Worm (Caenorhabditis elegans) whole organism, young adult: ENCODE data around the gene W09C2.7.

Experiments used
- B0019.2 ChIP-seq: fragments of 200-800 bp; sonication (Bioruptor generic); conservative IDR thresholded peaks from 2 replicates; pipeline ENCODE4 v1.3.6; 2022; ENCODE audit warnings: missing genetic modification reagents, missing genetic modification characterization, missing compliant biosample characterization
- F33H1.4 ChIP-seq: fragments of 200-800 bp; sonication (Bioruptor generic); IDR thresholded peaks from 2 replicates; pipeline ENCODE4 v1.3.6; 2022; ENCODE audit warnings: missing genetic modification reagents, missing genetic modification characterization, missing compliant biosample characterization
- F49E8.2 ChIP-seq: sonication (generic microtip); optimal IDR thresholded peaks from 3 replicates; lab custom pipeline; 2017; ENCODE audit warnings: missing genetic modification characterization, mild to moderate bottlenecking, missing compliant biosample characterization, antibody characterized with exemption, moderate library complexity; ENCODE audit not compliant: insufficient read depth
- F52B5.7 ChIP-seq: sonication (generic microtip); optimal IDR thresholded peaks from 2 replicates; lab custom pipeline; 2016; ENCODE audit warnings: mild to moderate bottlenecking, missing genetic modification characterization, missing compliant biosample characterization
- F55B11.4 ChIP-seq: sonication (generic microtip); optimal IDR thresholded peaks from 2 replicates; lab custom pipeline; 2016; ENCODE audit warnings: missing compliant biosample characterization, missing genetic modification characterization, borderline replicate concordance; ENCODE audit not compliant: insufficient read depth
- F57C9.4 ChIP-seq: sonication (generic microtip); optimal IDR thresholded peaks from 2 replicates; lab custom pipeline; 2017; ENCODE audit warnings: mild to moderate bottlenecking, missing genetic modification characterization, missing compliant biosample characterization
- T07F8.4 ChIP-seq: sonication (generic microtip); optimal IDR thresholded peaks from 2 replicates; lab custom pipeline; 2016; ENCODE audit warnings: mild to moderate bottlenecking, missing genetic modification characterization, moderate library complexity, missing compliant biosample characterization
- Y53F4B.3 ChIP-seq: fragments of 200-800 bp; sonication (Bioruptor generic); IDR thresholded peaks from 2 replicates; pipeline ENCODE4 v1.3.6; 2022; ENCODE audit warnings: missing genetic modification reagents, missing genetic modification characterization, missing compliant biosample characterization
- Y56A3A.18 ChIP-seq: fragments of 200-800 bp; sonication (Bioruptor generic); IDR thresholded peaks from 2 replicates; pipeline ENCODE4 v1.3.6; 2022; ENCODE audit warnings: missing genetic modification reagents, missing genetic modification characterization, missing compliant biosample characterization
- Y67H2A.10 ChIP-seq: fragments of 200-800 bp; sonication (Bioruptor generic); conservative IDR thresholded peaks from 2 replicates; pipeline ENCODE4 v1.3.6; 2022; ENCODE audit warnings: missing genetic modification reagents, missing genetic modification characterization, missing compliant biosample characterization
- atf-7 ChIP-seq: sonication (generic microtip); optimal IDR thresholded peaks from 2 replicates; lab custom pipeline; 2017; ENCODE audit warnings: mild to moderate bottlenecking, missing genetic modification characterization, missing compliant biosample characterization
- ceh-100 ChIP-seq: fragments of 200-800 bp; sonication (Bioruptor generic); IDR thresholded peaks from 2 replicates; pipeline ENCODE4 v1.3.6; 2022; ENCODE audit warnings: missing genetic modification reagents, missing genetic modification characterization, missing compliant biosample characterization
- ceh-40 ChIP-seq: fragments of 200-800 bp; sonication (Bioruptor generic); IDR thresholded peaks from 2 replicates; pipeline ENCODE4 v1.3.6; 2022; ENCODE audit warnings: missing genetic modification characterization, missing compliant biosample characterization
- die-1 ChIP-seq: sonication (generic microtip); optimal IDR thresholded peaks from 2 replicates; lab custom pipeline; 2016; ENCODE audit warnings: missing genotype, mild to moderate bottlenecking, missing genetic modification characterization, missing compliant biosample characterization
- dox-1 ChIP-seq: fragments of 200-800 bp; sonication (Bioruptor generic); IDR thresholded peaks from 2 replicates; pipeline ENCODE4 v1.3.6; 2022; ENCODE audit warnings: missing genetic modification reagents, missing genetic modification characterization, missing compliant biosample characterization
- efl-1 ChIP-seq: fragments of 150-350 bp; optimal IDR thresholded peaks from 2 replicates; lab custom pipeline; 2014; ENCODE audit warnings: missing biosample characterization, missing genetic modification reagents, missing genetic modification characterization
- egl-18 ChIP-seq: fragments of 200-800 bp; sonication (Bioruptor generic); IDR thresholded peaks from 2 replicates; pipeline ENCODE4 v1.3.6; 2022; ENCODE audit warnings: missing genetic modification reagents, missing genetic modification characterization, missing compliant biosample characterization
- fkh-3 ChIP-seq: sonication (generic microtip); optimal IDR thresholded peaks from 2 replicates; lab custom pipeline; 2016; ENCODE audit warnings: mild to moderate bottlenecking, missing genetic modification characterization, missing compliant biosample characterization
- gei-17 ChIP-seq: fragments of 200-800 bp; sonication (Bioruptor generic); optimal IDR thresholded peaks from 2 replicates; lab custom pipeline; 2018; ENCODE audit warnings: mild to moderate bottlenecking, missing genetic modification characterization, missing compliant biosample characterization
- hmg-20 ChIP-seq: fragments of 200-800 bp; sonication (Bioruptor generic); IDR thresholded peaks from 2 replicates; pipeline ENCODE4 v1.3.6; 2022; ENCODE audit warnings: missing genetic modification reagents, missing genetic modification characterization, missing compliant biosample characterization
- hrde-1 ChIP-seq: sonication (generic microtip); optimal IDR thresholded peaks from 2 replicates; lab custom pipeline; 2016; ENCODE audit warnings: missing genetic modification characterization, mild to moderate bottlenecking, missing compliant biosample characterization, moderate library complexity, missing genotype, missing genetic modification reagents, borderline replicate concordance
- let-607 ChIP-seq, 2 experiments: fragments of 200-800 bp in 1 of 2; sonication (Bioruptor generic) in 1 of 2; sonication (generic microtip) in 1 of 2; optimal IDR thresholded peaks; 2 replicates each; lab custom pipeline; 2016 to 2018; ENCODE audit warnings: mild to moderate bottlenecking in 2 of 2, missing compliant biosample characterization in 2 of 2, missing genetic modification characterization in 2 of 2, moderate library complexity in 2 of 2, missing genotype in 1 of 2
- lsl-1 ChIP-seq: fragments of 200-800 bp; sonication (Bioruptor generic); optimal IDR thresholded peaks from 2 replicates; lab custom pipeline; 2018; ENCODE audit warnings: mild to moderate bottlenecking, missing genetic modification characterization, moderate library complexity, missing compliant biosample characterization
- madf-10 ChIP-seq: sonication (generic microtip); optimal IDR thresholded peaks from 2 replicates; lab custom pipeline; 2016; ENCODE audit warnings: mild to moderate bottlenecking, missing genetic modification characterization, missing compliant biosample characterization
- madf-3 ChIP-seq: fragments of 200-800 bp; sonication (Bioruptor generic); IDR thresholded peaks from 2 replicates; pipeline ENCODE4 v1.3.6; 2022; ENCODE audit warnings: missing genetic modification reagents, missing genetic modification characterization, missing compliant biosample characterization
- madf-8 ChIP-seq: fragments of 200-800 bp; sonication (Bioruptor generic); conservative IDR thresholded peaks from 2 replicates; pipeline ENCODE4 v1.3.6; 2022; ENCODE audit warnings: missing genetic modification reagents, missing genetic modification characterization, missing compliant biosample characterization
- mxl-1 ChIP-seq: sonication (generic microtip); optimal IDR thresholded peaks from 2 replicates; lab custom pipeline; 2016; ENCODE audit warnings: missing genetic modification characterization, missing compliant biosample characterization
- pha-4 ChIP-seq: fragments of 150-350 bp; sonication (generic microtip); optimal IDR thresholded peaks from 2 replicates; lab custom pipeline; 2014; ENCODE audit warnings: missing biosample characterization, missing genetic modification reagents, missing genetic modification characterization
- rec-8 ChIP-seq, 2 experiments: sonication (generic microtip); optimal IDR thresholded peaks; 2 replicates each; lab custom pipeline; 2016; ENCODE audit warnings: mild to moderate bottlenecking in 2 of 2, missing genetic modification characterization in 2 of 2, missing genetic modification reagents in 2 of 2, missing genotype in 2 of 2, missing biosample characterization in 1 of 2, missing compliant biosample characterization in 1 of 2, moderate library complexity in 1 of 2
- sdz-38 ChIP-seq: sonication (generic microtip); optimal IDR thresholded peaks from 2 replicates; lab custom pipeline; 2016; ENCODE audit warnings: missing genotype, missing genetic modification characterization, missing compliant biosample characterization
- sptf-2 ChIP-seq: fragments of 200-800 bp; sonication (Bioruptor generic); optimal IDR thresholded peaks from 2 replicates; lab custom pipeline; 2018; ENCODE audit warnings: mild to moderate bottlenecking, missing genetic modification characterization, missing compliant biosample characterization
- tbp1 ChIP-seq: fragments of 200-800 bp; sonication (Bioruptor generic); optimal IDR thresholded peaks from 2 replicates; lab custom pipeline; 2018; ENCODE audit warnings: mild to moderate bottlenecking, missing genetic modification characterization, missing compliant biosample characterization
- tbx-9 ChIP-seq: sonication (generic microtip); optimal IDR thresholded peaks from 2 replicates; lab custom pipeline; 2016; ENCODE audit warnings: borderline replicate concordance, missing genetic modification characterization, inconsistent platforms, missing compliant biosample characterization
- unc-62 ChIP-seq: fragments of 150-350 bp; optimal IDR thresholded peaks from 2 replicates; lab custom pipeline; 2014; ENCODE audit warnings: missing biosample characterization, missing genetic modification reagents, missing genetic modification characterization
- zim-3 ChIP-seq: sonication (generic microtip); optimal IDR thresholded peaks from 2 replicates; lab custom pipeline; 2017; ENCODE audit warnings: mild to moderate bottlenecking, missing genetic modification characterization, moderate library complexity, missing compliant biosample characterization
- ztf-22 ChIP-seq: fragments of 200-800 bp; sonication (Bioruptor generic); optimal IDR thresholded peaks from 2 replicates; lab custom pipeline; 2018; ENCODE audit warnings: mild to moderate bottlenecking, missing genetic modification characterization, moderate library complexity, missing compliant biosample characterization
- ztf-3 ChIP-seq: fragments of 200-800 bp; sonication (Bioruptor generic); optimal IDR thresholded peaks from 2 replicates; lab custom pipeline; 2018; ENCODE audit warnings: mild to moderate bottlenecking, missing genetic modification characterization, missing compliant biosample characterization

Gene W09C2.7

DNA sequence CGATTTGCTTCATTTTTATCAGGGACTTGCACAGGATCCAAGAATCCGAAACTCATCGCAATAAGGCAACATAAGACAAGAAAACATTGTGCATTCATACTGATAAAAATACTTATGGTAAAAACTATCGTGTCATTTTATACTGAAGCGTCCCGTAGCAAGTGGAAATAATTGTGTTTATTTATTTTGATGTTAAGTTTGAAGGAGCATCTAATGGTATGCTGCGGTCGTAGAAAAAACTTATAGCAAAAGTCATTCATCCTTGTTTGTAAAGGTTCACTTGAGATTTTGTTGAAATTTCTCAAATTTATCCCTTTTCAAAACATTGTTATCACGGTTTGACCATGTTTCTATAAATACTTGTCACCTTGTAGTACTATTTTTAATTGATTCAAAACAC lies 2.8 kb upstream of the W09C2.7 start, which contains the start of gene W09C2.10:
W09C2.10 (minus strand) TSS at position 101 of the 400 bp plus-strand sequence.
- TF ChIP-seq hmg-20 (GFP tag; lab: Robert Waterston, UW) (no peak), lsl-1 (GFP tag; lab: Kevin White, UChicago) (no peak), gei-17 (GFP tag; lab: Kevin White, UChicago) (no peak), F55B11.4 (no peak), atf-7 (tag; lab: Kevin White, UChicago) (no peak), let-607 (tag; optimal IDR thresholded peaks at IDR 0.05; lab: Kevin White, UChicago) (no peak), dox-1 (GFP tag; lab: Robert Waterston, UW) (no peak)

DNA sequence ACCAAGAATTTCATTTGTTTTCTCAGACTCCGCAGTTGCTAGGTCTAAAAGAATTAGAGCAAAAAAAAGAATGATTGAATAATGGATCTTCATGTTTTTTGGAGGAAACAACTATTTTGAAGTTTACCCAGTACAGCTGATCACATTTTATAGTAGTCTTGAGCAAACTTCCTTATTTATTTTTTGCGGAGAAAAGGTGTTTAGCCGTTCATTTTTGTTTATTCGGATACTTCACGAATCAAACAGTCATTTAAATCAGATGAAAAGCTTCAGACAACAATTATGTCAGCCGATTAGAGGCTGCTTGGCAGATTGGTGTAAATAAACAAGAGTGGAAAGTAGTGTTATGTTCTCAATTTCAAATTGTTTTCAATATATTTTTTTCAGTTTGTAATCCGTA lies 2.1 kb upstream of the W09C2.7 start, which contains the start of gene W09C2.8:
W09C2.8 (minus strand) TSS at position 101 of the 400 bp plus-strand sequence.
- TF ChIP-seq unc-62 (GFP tag; lab: Kevin White, UChicago), result no peak
- TF ChIP-seq mxl-1, result no peak
- TF ChIP-seq T07F8.4 (tag; lab: Kevin White, UChicago), result no peak
- TF ChIP-seq fkh-3, result no peak
- no peak for TF ChIP-seq hrde-1
- TF ChIP-seq ceh-100 (GFP tag; lab: Robert Waterston, UW), result no peak
- no peak for TF ChIP-seq efl-1 (GFP tag; lab: Kevin White, UChicago)

DNA sequence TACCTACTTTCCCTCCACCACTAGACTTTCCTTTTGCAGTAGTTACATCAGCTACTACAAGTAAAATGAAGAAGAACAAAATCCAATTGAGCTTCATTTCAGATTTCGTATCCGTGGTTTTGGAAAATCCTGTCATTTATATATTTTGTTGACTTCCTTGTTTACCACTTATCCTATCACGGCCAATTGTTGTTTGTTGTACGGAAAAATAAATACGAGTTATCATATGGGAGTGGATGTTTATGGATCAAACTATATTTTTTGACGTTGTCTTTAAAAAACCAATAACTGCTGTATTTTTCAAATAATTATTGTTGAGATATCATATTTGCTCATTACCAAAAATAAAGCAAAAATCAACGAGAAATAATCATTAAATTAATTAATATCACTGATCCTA lies 1.1 kb upstream of the W09C2.7 start, which contains the start of gene W09C2.9:
W09C2.9 (minus strand) TSS at position 101 of the 400 bp plus-strand sequence.
- TF ChIP-seq Y53F4B.3 (GFP tag; lab: Robert Waterston, UW) (no peak), F49E8.2 (tag; lab: Kevin White, UChicago) (no peak), madf-8 (GFP tag; lab: Robert Waterston, UW) (no peak), F33H1.4 (GFP tag; lab: Robert Waterston, UW) (no peak), ztf-3 (no peak), lsl-1 (GFP tag; lab: Kevin White, UChicago) (no peak), ceh-40 (GFP tag; lab: Robert Waterston, UW) (no peak), gei-17 (GFP tag; lab: Kevin White, UChicago) (no peak), zim-3 (no peak), ztf-22 (GFP tag; lab: Kevin White, UChicago) (no peak), madf-10 (tag; lab: Kevin White, UChicago) (no peak), F57C9.4 (tag; lab: Kevin White, UChicago) (no peak), Y67H2A.10 (no peak), pha-4 (tag; lab: Kevin White, UChicago) (no peak), F52B5.7 (no peak)

DNA sequence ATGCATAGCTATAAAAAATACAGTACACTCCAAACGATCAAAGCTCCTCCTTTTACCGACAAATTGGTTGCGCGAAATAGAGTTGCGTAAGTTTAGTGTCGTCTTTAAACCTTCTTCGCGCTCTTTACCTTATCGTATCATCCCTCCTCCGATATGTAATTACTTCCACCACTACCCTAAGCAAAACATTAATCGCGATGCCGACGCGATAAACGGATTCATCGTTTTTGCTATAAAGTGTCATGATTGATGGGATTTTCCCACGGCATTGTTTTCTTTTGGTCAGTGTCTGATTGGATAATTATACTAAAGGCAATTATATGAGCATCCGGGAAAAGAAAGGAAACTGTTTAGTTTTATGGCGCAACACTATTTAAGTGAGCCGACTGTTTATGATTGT lies 3.3 kb downstream of the W09C2.7 start:
- TF ChIP-seq ztf-22 (GFP tag; lab: Kevin White, UChicago) (no peak), madf-3 (GFP tag; lab: Robert Waterston, UW) (no peak), lsl-1 (GFP tag; lab: Kevin White, UChicago) (no peak), egl-18 (no peak), zim-3 (no peak), die-1 (no peak), Y56A3A.18 (GFP tag; lab: Robert Waterston, UW) (no peak), sptf-2 (GFP tag; lab: Kevin White, UChicago) (no peak), B0019.2 (GFP tag; lab: Robert Waterston, UW) (no peak), atf-7 (tag; lab: Kevin White, UChicago) (no peak), tbp1 (GFP tag; lab: Kevin White, UChicago) (no peak), rec-8 (tag; optimal IDR thresholded peaks at IDR 0.05; lab: Kevin White, UChicago) (no peak), sdz-38 (tag; lab: Kevin White, UChicago) (no peak), F33H1.4 (GFP tag; lab: Robert Waterston, UW) (no peak), tbx-9 (tag; lab: Kevin White, UChicago) (no peak)
